Worm (Caenorhabditis elegans): ENCODE data around the gene rgs-2.

- no peak for TF ChIP-seq grh-1 (GFP tag; IDR thresholded peaks at IDR 0.05)
- TF ChIP-seq egl-27 (tag; optimal IDR thresholded peaks at IDR 0.05): no peak
- TF ChIP-seq ama-1 (optimal IDR thresholded peaks at IDR 0.05): no peak
- no peak for TF ChIP-seq aly-2 (tag; optimal IDR thresholded peaks at IDR 0.05)
- no peak for TF ChIP-seq fkh-4 (tag; optimal IDR thresholded peaks at IDR 0.05; ENCODE audit: borderline replicate concordance)
- TF ChIP-seq snpc-4 (tag; optimal IDR thresholded peaks at IDR 0.05): no peak
- TF ChIP-seq nhr-90 (tag; optimal IDR thresholded peaks at IDR 0.05; ENCODE audit: poor library complexity): no peak
- TF ChIP-seq mdl-1 (tag; optimal IDR thresholded peaks at IDR 0.05): no peak
Measured at ce11 chrX:12755021-12755420, 42.6 kb downstream of the rgs-2 start.
